Worm (Caenorhabditis elegans) whole organism, L3 larva: Measurements from ENCODE around the gene math-3.

Source experiments
- aly-2 ChIP-seq: fragments of 150-350 bp; optimal IDR thresholded peaks from 2 replicates; lab custom pipeline; 2014; ENCODE audit warnings: missing biosample characterization, missing genetic modification characterization
- eor-1 ChIP-seq, 2 experiments: fragments of 150-350 bp; optimal IDR thresholded peaks; 2 replicates each; lab custom pipeline; 2014 to 2018; ENCODE audit warnings: missing biosample characterization in 2 of 2, missing genetic modification characterization in 2 of 2
- fos-1 ChIP-seq: fragments of 150-350 bp; optimal IDR thresholded peaks from 2 replicates; lab custom pipeline; 2014; ENCODE audit warnings: missing biosample characterization, missing genetic modification characterization
- mdl-1 ChIP-seq: fragments of 150-350 bp; optimal IDR thresholded peaks from 2 replicates; lab custom pipeline; 2014; ENCODE audit warnings: missing biosample characterization, missing genetic modification characterization
- nhr-11 ChIP-seq: fragments of 150-350 bp; optimal IDR thresholded peaks from 2 replicates; lab custom pipeline; 2014; ENCODE audit warnings: missing biosample characterization, missing genetic modification characterization
- nhr-237 ChIP-seq: fragments of 150-350 bp; optimal IDR thresholded peaks from 2 replicates; lab custom pipeline; 2014; ENCODE audit warnings: missing biosample characterization, missing genetic modification characterization
- pqm-1 ChIP-seq: fragments of 150-350 bp; optimal IDR thresholded peaks from 2 replicates; lab custom pipeline; 2017; ENCODE audit warnings: missing biosample characterization, missing genetic modification characterization, inconsistent platforms
- snpc-4 ChIP-seq: fragments of 150-350 bp; optimal IDR thresholded peaks from 2 replicates; lab custom pipeline; 2014; ENCODE audit warnings: missing biosample characterization, missing genetic modification characterization

DNA sequence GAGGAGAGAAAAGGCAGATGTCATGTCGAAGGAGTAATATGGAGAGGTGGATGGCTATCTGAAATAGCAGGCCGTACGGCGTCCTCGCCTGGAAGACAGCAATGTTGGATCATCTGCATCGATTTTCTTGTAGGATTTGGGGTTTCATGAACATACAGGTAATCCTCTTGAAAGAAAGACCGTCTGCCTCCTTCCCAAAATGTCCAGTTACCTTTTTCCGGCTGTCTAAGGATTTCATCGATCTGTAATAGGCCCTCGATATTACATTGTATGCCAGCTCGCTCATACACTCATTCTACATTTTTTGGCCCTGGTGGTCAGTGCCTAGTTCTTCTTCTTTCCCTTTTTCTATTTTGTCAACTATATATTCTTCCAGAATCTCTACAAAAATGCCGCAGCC is 49.5 kb upstream of the math-3 start, which contains the start of the genes fbxb-5 and btb-8:
- TF ChIP-seq eor-1 (tag; optimal IDR thresholded peaks at IDR 0.05; lab: Kevin White, UChicago) (no peak), pqm-1 (tag; lab: Kevin White, UChicago) (no peak), aly-2 (tag; lab: Kevin White, UChicago) (no peak), snpc-4 (tag; lab: Kevin White, UChicago) (no peak), nhr-11 (tag; lab: Kevin White, UChicago) (no peak), fos-1 (tag; lab: Kevin White, UChicago) (no peak), nhr-237 (tag; lab: Kevin White, UChicago) (no peak), mdl-1 (tag; lab: Kevin White, UChicago) (no peak)
